Fruit fly (Drosophila melanogaster) whole organism, adult: ENCODE results near the gene scramb2.

ENCODE experiments used
- CG11617 ChIP-seq: fragments of 200-800 bp; sonication (Bioruptor generic); optimal IDR thresholded peaks from 2 replicates; lab custom pipeline; 2017; ENCODE audit warnings: mild to moderate bottlenecking, missing biosample characterization, missing genetic modification reagents, missing genetic modification characterization
- CG1620 ChIP-seq: fragments of 200-800 bp; sonication (Bioruptor generic); optimal IDR thresholded peaks from 2 replicates; lab custom pipeline; 2016; ENCODE audit warnings: missing biosample characterization, missing genetic modification characterization
- CG5204 ChIP-seq: fragments of 200-800 bp; sonication (Bioruptor generic); optimal IDR thresholded peaks from 2 replicates; lab custom pipeline; 2016; ENCODE audit warnings: missing biosample characterization, missing genetic modification characterization
- CG7045 ChIP-seq: fragments of 200-800 bp; sonication (Bioruptor generic); optimal IDR thresholded peaks from 2 replicates; lab custom pipeline; 2017; ENCODE audit warnings: missing biosample characterization, mild to moderate bottlenecking, missing genetic modification characterization
- Hr96 ChIP-seq: fragments of 200-800 bp; sonication (Bioruptor generic); optimal IDR thresholded peaks from 2 replicates; lab custom pipeline; 2016; ENCODE audit warnings: missing biosample characterization, missing genetic modification characterization
- cic ChIP-seq: fragments of 200-800 bp; sonication (Bioruptor generic); optimal IDR thresholded peaks from 2 replicates; lab custom pipeline; 2017; ENCODE audit warnings: missing biosample characterization, mild to moderate bottlenecking, missing genetic modification characterization, moderate library complexity

DNA sequence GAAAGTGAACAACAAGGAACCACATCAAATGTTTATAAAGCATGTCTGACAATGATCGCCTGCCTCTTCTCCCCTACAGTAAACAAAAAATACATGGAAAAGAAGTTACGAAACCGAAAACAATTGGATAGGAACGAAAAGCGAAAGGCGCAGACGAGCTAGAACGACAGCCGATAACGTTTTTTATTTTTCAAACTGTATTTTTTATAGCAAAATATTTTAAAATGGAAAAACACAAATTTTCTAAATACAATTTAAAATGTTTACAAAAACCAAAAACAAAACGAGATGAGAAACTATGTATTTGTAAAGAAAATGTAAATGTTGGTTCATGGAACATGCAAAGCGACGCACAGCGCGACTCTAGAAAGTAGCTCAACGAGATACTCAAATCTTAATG lies 42.4 kb upstream of the scramb2 start:
- TF ChIP-seq CG1620 (GFP tag; lab: Kevin White, UChicago) (no peak), Hr96 (no peak), cic (no peak), CG7045 (GFP tag; lab: Kevin White, UChicago) (no peak), CG5204 (GFP tag; lab: Kevin White, UChicago) (no peak), CG11617 (GFP tag; lab: Kevin White, UChicago) (no peak)
